Worm (Caenorhabditis elegans) whole organism, L1 larva: ENCODE measurements around the gene C06C6.9.
"Not testable (repeated sequence)": the region's sequence is repeated elsewhere in the genome, so short reads cannot be mapped to it uniquely, and the experiment has no call there.

Source experiments
- C04F5.9 ChIP-seq: sonication (generic microtip); optimal IDR thresholded peaks from 2 replicates; lab custom pipeline; 2016; ENCODE audit warnings: missing genetic modification characterization, missing compliant biosample characterization
- C34B4.2 ChIP-seq: sonication (generic microtip); optimal IDR thresholded peaks from 2 replicates; lab custom pipeline; 2017; ENCODE audit warnings: mild to moderate bottlenecking, missing genetic modification characterization, missing compliant biosample characterization
- F16B12.6 ChIP-seq: fragments of 150-350 bp; optimal IDR thresholded peaks from 2 replicates; lab custom pipeline; 2014; ENCODE audit warnings: missing biosample characterization, missing genetic modification characterization
- aha-1 ChIP-seq: fragments of 150-350 bp; optimal IDR thresholded peaks from 2 replicates; lab custom pipeline; 2014; ENCODE audit warnings: missing biosample characterization, missing genetic modification characterization
- alr-1 ChIP-seq: fragments of 200-800 bp; sonication (Bioruptor generic); optimal IDR thresholded peaks from 2 replicates; lab custom pipeline; 2018; ENCODE audit warnings: borderline replicate concordance, mild to moderate bottlenecking, missing genetic modification characterization, missing compliant biosample characterization
- aly-2 ChIP-seq: fragments of 150-350 bp; optimal IDR thresholded peaks from 2 replicates; lab custom pipeline; 2014; ENCODE audit warnings: missing biosample characterization, missing genetic modification characterization
- blmp-1 ChIP-seq: fragments of 150-350 bp; optimal IDR thresholded peaks from 2 replicates; lab custom pipeline; 2014; ENCODE audit warnings: missing biosample characterization, missing genetic modification characterization
- ceh-63 ChIP-seq: fragments of 200-800 bp; sonication (Bioruptor generic); optimal IDR thresholded peaks from 2 replicates; lab custom pipeline; 2018; ENCODE audit warnings: mild to moderate bottlenecking, missing genetic modification characterization, missing compliant biosample characterization
- ceh-8 ChIP-seq: fragments of 200-800 bp; sonication (Bioruptor generic); optimal IDR thresholded peaks from 2 replicates; lab custom pipeline; 2018; ENCODE audit warnings: mild to moderate bottlenecking, missing genetic modification characterization, moderate library complexity, missing compliant biosample characterization
- ceh-82 ChIP-seq, 3 experiments: fragments of 150-350 bp in 1 of 3; sonication (generic microtip) in 2 of 3; optimal IDR thresholded peaks; 2 replicates each; lab custom pipeline; 2014 to 2017; ENCODE audit warnings: missing biosample characterization in 3 of 3, missing genetic modification characterization in 3 of 3
- ceh-90 ChIP-seq: sonication (generic microtip); optimal IDR thresholded peaks from 2 replicates; lab custom pipeline; 2016; ENCODE audit warnings: missing genetic modification characterization, missing compliant biosample characterization
- dsc-1 ChIP-seq: sonication (generic microtip); optimal IDR thresholded peaks from 2 replicates; lab custom pipeline; 2016; ENCODE audit warnings: mild to moderate bottlenecking, missing genetic modification characterization, missing compliant biosample characterization
- efl-1 ChIP-seq, 4 experiments: fragments of 150-350 bp; optimal IDR thresholded peaks in 3 of 4; peaks in 1 of 4; 1 replicate in 1 of 4; 2 replicates in 3 of 4; lab custom pipeline; 2014; ENCODE audit warnings: missing biosample characterization in 2 of 4, missing genetic modification characterization in 2 of 4, missing genetic modification reagents in 2 of 4
- egl-13 ChIP-seq: sonication (generic microtip); optimal IDR thresholded peaks from 2 replicates; lab custom pipeline; 2016; ENCODE audit warnings: missing genotype, missing genetic modification reagents, missing genetic modification characterization, missing compliant biosample characterization
- egl-27 ChIP-seq, 2 experiments: fragments of 150-350 bp in 1 of 2; sonication (generic microtip); optimal IDR thresholded peaks; 3 replicates each; lab custom pipeline; 2017 to 2018; ENCODE audit warnings: missing biosample characterization in 2 of 2, missing genetic modification characterization in 2 of 2, missing genetic modification reagents in 2 of 2
- elt-3 ChIP-seq, 6 experiments: fragments of 150-350 bp in 1 of 6; sonication (generic microtip); optimal IDR thresholded peaks; 2 replicates each; lab custom pipeline; 2017 to 2018; ENCODE audit warnings: missing biosample characterization in 6 of 6, missing genetic modification characterization in 6 of 6, inconsistent platforms in 1 of 6
- fkh-4 ChIP-seq: sonication (generic microtip); optimal IDR thresholded peaks from 2 replicates; lab custom pipeline; 2016; ENCODE audit warnings: missing compliant biosample characterization, missing genetic modification characterization, borderline replicate concordance
- fkh-8 ChIP-seq: sonication (generic microtip); optimal IDR thresholded peaks from 2 replicates; lab custom pipeline; 2016; ENCODE audit warnings: mild to moderate bottlenecking, missing genetic modification characterization, missing compliant biosample characterization
- irx-1 ChIP-seq: sonication (generic microtip); optimal IDR thresholded peaks from 2 replicates; lab custom pipeline; 2016; ENCODE audit warnings: missing genetic modification characterization, missing compliant biosample characterization
- isw-1 ChIP-seq: fragments of 200-800 bp; sonication (Bioruptor generic); IDR thresholded peaks from 2 replicates; pipeline ENCODE4 v1.3.6; 2022; ENCODE audit warnings: missing genetic modification characterization, missing compliant biosample characterization
- jun-1 ChIP-seq: fragments of 150-350 bp; optimal IDR thresholded peaks from 2 replicates; lab custom pipeline; 2014; ENCODE audit warnings: missing biosample characterization, missing genetic modification reagents, missing genetic modification characterization
- lin-14 ChIP-seq: fragments of 200-800 bp; sonication (Bioruptor generic); optimal IDR thresholded peaks from 2 replicates; lab custom pipeline; 2018; ENCODE audit warnings: mild to moderate bottlenecking, missing genetic modification characterization, moderate library complexity, missing compliant biosample characterization
- lin-35 ChIP-seq, 2 experiments: fragments of 150-350 bp; optimal IDR thresholded peaks; 2 replicates each; lab custom pipeline; 2014; ENCODE audit warnings: missing biosample characterization in 2 of 2, missing genetic modification characterization in 2 of 2, missing genetic modification reagents in 2 of 2
- lin-39 ChIP-seq: fragments of 150-350 bp; optimal IDR thresholded peaks from 2 replicates; lab custom pipeline; 2014; ENCODE audit warnings: missing biosample characterization, missing genetic modification reagents, missing genetic modification characterization
- lsy-2 ChIP-seq, 2 experiments: fragments of 150-350 bp; optimal IDR thresholded peaks; 2 replicates each; lab custom pipeline; 2014; ENCODE audit warnings: missing biosample characterization in 2 of 2, missing genetic modification characterization in 2 of 2
- mdl-1 ChIP-seq, 2 experiments: fragments of 150-350 bp; optimal IDR thresholded peaks; 2 replicates each; lab custom pipeline; 2014 to 2017; ENCODE audit warnings: missing biosample characterization in 2 of 2, missing genetic modification characterization in 2 of 2, inconsistent platforms in 1 of 2
- nhr-12 ChIP-seq: sonication (generic microtip); optimal IDR thresholded peaks from 2 replicates; lab custom pipeline; 2017; ENCODE audit warnings: missing biosample characterization, missing genetic modification characterization
- nhr-19 ChIP-seq: fragments of 200-800 bp; sonication (Bioruptor generic); conservative IDR thresholded peaks from 2 replicates; pipeline ENCODE4 v1.3.6; 2022; ENCODE audit warnings: missing genetic modification characterization, missing compliant biosample characterization
- nhr-28 ChIP-seq: fragments of 150-350 bp; optimal IDR thresholded peaks from 2 replicates; lab custom pipeline; 2014; ENCODE audit warnings: missing biosample characterization, missing genetic modification characterization
- nhr-47 ChIP-seq: sonication (generic microtip); optimal IDR thresholded peaks from 2 replicates; lab custom pipeline; 2016; ENCODE audit warnings: mild to moderate bottlenecking, missing genetic modification characterization, moderate library complexity, missing compliant biosample characterization
- nhr-77 ChIP-seq: fragments of 150-350 bp; optimal IDR thresholded peaks from 2 replicates; lab custom pipeline; 2014; ENCODE audit warnings: missing biosample characterization, missing genetic modification characterization
- nhr-90 ChIP-seq: sonication (generic microtip); optimal IDR thresholded peaks from 2 replicates; lab custom pipeline; 2016; ENCODE audit warnings: mild to moderate bottlenecking, missing genetic modification characterization, missing compliant biosample characterization; ENCODE audit not compliant: poor library complexity
- pag-3 ChIP-seq: sonication (generic microtip); optimal IDR thresholded peaks from 2 replicates; lab custom pipeline; 2017; ENCODE audit warnings: missing genetic modification characterization, mild to moderate bottlenecking, missing compliant biosample characterization, antibody characterized with exemption, borderline replicate concordance; ENCODE audit not compliant: insufficient read depth
- pax-3 ChIP-seq: fragments of 200-800 bp; sonication (Bioruptor generic); optimal IDR thresholded peaks from 2 replicates; lab custom pipeline; 2018; ENCODE audit warnings: mild to moderate bottlenecking, missing genetic modification characterization, moderate library complexity, missing compliant biosample characterization
- pqm-1 ChIP-seq: sonication (generic microtip); optimal IDR thresholded peaks from 3 replicates; lab custom pipeline; 2017; ENCODE audit warnings: missing biosample characterization, missing genetic modification characterization
- sup-37 ChIP-seq: fragments of 200-800 bp; sonication (Bioruptor generic); optimal IDR thresholded peaks from 2 replicates; lab custom pipeline; 2018; ENCODE audit warnings: mild to moderate bottlenecking, missing genetic modification characterization, missing compliant biosample characterization
- tbx-2 ChIP-seq: sonication (generic microtip); optimal IDR thresholded peaks from 2 replicates; lab custom pipeline; 2016; ENCODE audit warnings: missing genetic modification characterization, missing compliant biosample characterization
- tlp-1 ChIP-seq: fragments of 150-350 bp; optimal IDR thresholded peaks from 2 replicates; lab custom pipeline; 2014; ENCODE audit warnings: missing biosample characterization, missing genetic modification characterization
- unc-30 ChIP-seq: sonication (generic microtip); optimal IDR thresholded peaks from 2 replicates; lab custom pipeline; 2017; ENCODE audit warnings: missing biosample characterization, missing genetic modification characterization
- unc-62 ChIP-seq: fragments of 150-350 bp; optimal IDR thresholded peaks from 2 replicates; lab custom pipeline; 2014; ENCODE audit warnings: missing biosample characterization, missing genetic modification reagents, missing genetic modification characterization
- unc-98 ChIP-seq: fragments of 200-800 bp; sonication (Bioruptor generic); IDR thresholded peaks from 2 replicates; pipeline ENCODE4 v1.3.6; 2022; ENCODE audit warnings: missing genetic modification characterization, missing compliant biosample characterization
- xbp-1 ChIP-seq: sonication (generic microtip); optimal IDR thresholded peaks from 2 replicates; lab custom pipeline; 2016; ENCODE audit warnings: missing genetic modification characterization, missing compliant biosample characterization
- zag-1 ChIP-seq: fragments of 150-350 bp; optimal IDR thresholded peaks from 2 replicates; lab custom pipeline; 2014; ENCODE audit warnings: missing biosample characterization, missing genetic modification characterization
- ztf-11 ChIP-seq, 2 experiments: sonication (generic microtip); optimal IDR thresholded peaks; 2 replicates each; lab custom pipeline; 2016 to 2017; ENCODE audit warnings: missing genetic modification characterization in 2 of 2, missing biosample characterization in 1 of 2, missing compliant biosample characterization in 1 of 2

Gene C06C6.9

ce11 chrV:16000433-16000832 lies 3.9 kb upstream of the C06C6.9 start, which contains the start of gene nhr-50 (continued):
- no peak for TF ChIP-seq zag-1 (tag; lab: Kevin White, UChicago)
- no peak for TF ChIP-seq sup-37
- no peak for TF ChIP-seq nhr-12 (tag; lab: Kevin White, UChicago)
- no peak; the same call in 1 of the 2 replicates for TF ChIP-seq nhr-19 (GFP tag; lab: Robert Waterston, UW)
- TF ChIP-seq fkh-4 (tag; lab: Kevin White, UChicago): no peak
- TF ChIP-seq efl-1 (optimal IDR thresholded peaks at IDR 0.05; lab: Kevin White, UChicago): peak; percentile 28 to 36
- TF ChIP-seq efl-1 (GFP tag; optimal IDR thresholded peaks at IDR 0.05 in 1 of 2; lab: Kevin White, UChicago): peak; percentile 15 to 95
- TF ChIP-seq C34B4.2 (tag; lab: Kevin White, UChicago): no peak
- TF ChIP-seq egl-27 (tag; optimal IDR thresholded peaks at IDR 0.05; lab: Kevin White, UChicago): peak in 1 of 2 experiments; percentile 26
- peak; percentile 61 for TF ChIP-seq nhr-47 (tag; lab: Kevin White, UChicago)
- no peak for TF ChIP-seq unc-30 (tag; lab: Kevin White, UChicago)
- peak; percentile 84 for TF ChIP-seq lin-14 (GFP tag; lab: Kevin White, UChicago)
- no peak for TF ChIP-seq lin-39 (tag; lab: Kevin White, UChicago)
- TF ChIP-seq ztf-11 (tag; optimal IDR thresholded peaks at IDR 0.05; lab: Kevin White, UChicago): no peak
- peak; percentile 51 for TF ChIP-seq nhr-77
- TF ChIP-seq F16B12.6 (tag; lab: Kevin White, UChicago): no peak
- TF ChIP-seq nhr-90: peak; percentile 36
- TF ChIP-seq pqm-1 (tag; lab: Kevin White, UChicago): no peak
- TF ChIP-seq xbp-1 (tag; lab: Kevin White, UChicago): peak; percentile 17
- no peak for TF ChIP-seq aha-1 (tag; lab: Kevin White, UChicago)
- peak in 1 of 6 experiments; percentile 21 for TF ChIP-seq elt-3 (tag; optimal IDR thresholded peaks at IDR 0.05; lab: Kevin White, UChicago)
- no peak for TF ChIP-seq nhr-28 (tag; lab: Kevin White, UChicago)
- TF ChIP-seq irx-1 (tag; lab: Kevin White, UChicago): no peak
- TF ChIP-seq ceh-8 (GFP tag; lab: Kevin White, UChicago): peak; percentile 38
- TF ChIP-seq lsy-2 (tag; optimal IDR thresholded peaks at IDR 0.05; lab: Kevin White, UChicago): peak; percentile 2 to 43
- no peak for TF ChIP-seq unc-98 (GFP tag; lab: Robert Waterston, UW)
- TF ChIP-seq tbx-2 (tag; lab: Kevin White, UChicago): peak; percentile 11
- no peak for TF ChIP-seq unc-62 (GFP tag; lab: Kevin White, UChicago)
- TF ChIP-seq ceh-90 (tag; lab: Kevin White, UChicago): no peak
- peak in 2 of 3 experiments; percentile 16 to 49 for TF ChIP-seq ceh-82 (tag; optimal IDR thresholded peaks at IDR 0.05; lab: Kevin White, UChicago)
- no peak for TF ChIP-seq aly-2 (tag; lab: Kevin White, UChicago)

ce11 chrV:15991850-15992249 lies 4.7 kb downstream of the C06C6.9 start, which contains the start of gene C06C6.7:
Gene C06C6.7 (plus strand): TSS chrV:15992150.
- TF ChIP-seq ceh-63; lin-35 (GFP tag; optimal IDR thresholded peaks at IDR 0.05; lab: Kevin White, UChicago); mdl-1 (tag; optimal IDR thresholded peaks at IDR 0.05; lab: Kevin White, UChicago): not testable (repeated sequence)

ce11 chrV:15988074-15988473 lies 8.5 kb downstream of the C06C6.9 start, which contains the start of gene F36G9.15:
Gene F36G9.15 (minus strand): TSS chrV:15988174.
- TF ChIP-seq elt-3 (tag; optimal IDR thresholded peaks at IDR 0.05; lab: Kevin White, UChicago): no peak
- no peak for TF ChIP-seq alr-1
- no peak for TF ChIP-seq isw-1
- no peak for TF ChIP-seq blmp-1
- no peak for TF ChIP-seq nhr-77
- no peak for TF ChIP-seq nhr-19 (GFP tag; lab: Robert Waterston, UW)
- no peak for TF ChIP-seq fkh-8 (tag; lab: Kevin White, UChicago)
- TF ChIP-seq tlp-1 (tag; lab: Kevin White, UChicago): no peak
- no peak for TF ChIP-seq dsc-1
- TF ChIP-seq egl-27 (tag; optimal IDR thresholded peaks at IDR 0.05; lab: Kevin White, UChicago): no peak
- no peak for TF ChIP-seq jun-1 (tag; lab: Kevin White, UChicago)
- TF ChIP-seq C04F5.9 (tag; lab: Kevin White, UChicago): no peak
- no peak for TF ChIP-seq unc-30 (tag; lab: Kevin White, UChicago)
- no peak for TF ChIP-seq nhr-12 (tag; lab: Kevin White, UChicago)
- TF ChIP-seq egl-13 (tag; lab: Kevin White, UChicago): no peak
- no peak for TF ChIP-seq pax-3 (tag; lab: Kevin White, UChicago)
- no peak for TF ChIP-seq pag-3 (tag; lab: Kevin White, UChicago)
